Fruit fly (Drosophila melanogaster): ENCODE data around the gene CG6980.

CG6980 gene

DNA sequence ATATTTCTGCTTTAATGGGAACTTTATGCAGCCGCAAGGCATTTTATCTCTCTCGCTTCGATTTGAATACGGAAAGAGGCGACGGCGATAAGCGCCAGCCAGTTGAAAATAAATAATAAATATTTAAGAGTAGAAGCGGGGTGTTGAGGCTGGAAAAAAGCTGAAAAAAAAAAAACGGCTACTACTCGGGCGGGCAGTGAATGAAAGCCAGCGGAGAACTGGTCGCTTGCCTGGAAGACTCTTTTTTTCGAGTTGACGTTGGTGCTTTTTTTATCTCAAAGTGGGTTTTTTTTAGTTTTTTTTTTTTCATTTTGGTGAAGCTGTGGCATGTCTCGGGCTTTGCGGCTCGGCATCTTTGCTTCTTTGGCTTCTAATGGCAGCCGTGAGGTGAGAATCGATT lies 34.0 kb upstream of the CG6980 start:
- no peak for TF ChIP-seq CG9705 (GFP tag; optimal IDR thresholded peaks at IDR 0.05)
- no peak for TF ChIP-seq br (GFP tag; optimal IDR thresholded peaks at IDR 0.05)
- no peak for TF ChIP-seq Mio (GFP tag; optimal IDR thresholded peaks at IDR 0.05)
- TF ChIP-seq h (GFP tag; optimal IDR thresholded peaks at IDR 0.05), result no peak
- no peak for TF ChIP-seq Jra (GFP tag; optimal IDR thresholded peaks at IDR 0.05)
- no peak for TF ChIP-seq sv (GFP tag; optimal IDR thresholded peaks at IDR 0.05)
- TF ChIP-seq fru (GFP tag; optimal IDR thresholded peaks at IDR 0.05), result no peak
- no peak for TF ChIP-seq brk (GFP tag; optimal IDR thresholded peaks at IDR 0.05)
- TF ChIP-seq jim (GFP tag; optimal IDR thresholded peaks at IDR 0.05), result no peak
- no peak for TF ChIP-seq dsf (GFP tag; optimal IDR thresholded peaks at IDR 0.05; ENCODE audit: borderline replicate concordance)
- TF ChIP-seq psq (GFP tag; optimal IDR thresholded peaks at IDR 0.05), result no peak
- TF ChIP-seq CG32264 (GFP tag; optimal IDR thresholded peaks at IDR 0.05), result no peak
- no peak for TF ChIP-seq rgr (GFP tag; optimal IDR thresholded peaks at IDR 0.05)
- no peak for TF ChIP-seq Rel (GFP tag; optimal IDR thresholded peaks at IDR 0.05)
- no peak for TF ChIP-seq Rel (tag; optimal IDR thresholded peaks at IDR 0.05)
- TF ChIP-seq OdsH (GFP tag; optimal IDR thresholded peaks at IDR 0.05), result no peak
- TF ChIP-seq lola (GFP tag; optimal IDR thresholded peaks at IDR 0.05), result no peak
- TF ChIP-seq pan (optimal IDR thresholded peaks at IDR 0.05), result no peak
- TF ChIP-seq Sp1 (GFP tag; optimal IDR thresholded peaks at IDR 0.05), result no peak
- no peak for TF ChIP-seq Dif (GFP tag; optimal IDR thresholded peaks at IDR 0.05; ENCODE audit: partially characterized antibody)
- no peak for TF ChIP-seq Hr78 (GFP tag; optimal IDR thresholded peaks at IDR 0.05)

- TF ChIP-seq Jra (GFP tag; optimal IDR thresholded peaks at IDR 0.05), result no peak
- TF ChIP-seq fru (GFP tag; optimal IDR thresholded peaks at IDR 0.05), result no peak
- no peak for TF ChIP-seq Hr83 (GFP tag; optimal IDR thresholded peaks at IDR 0.05; ENCODE audit: poor library complexity, severe bottlenecking)
- TF ChIP-seq GATAd (GFP tag; optimal IDR thresholded peaks at IDR 0.05), result no peak
- TF ChIP-seq Rel (GFP tag; optimal IDR thresholded peaks at IDR 0.05), result no peak
- no peak for TF ChIP-seq Rel (tag; optimal IDR thresholded peaks at IDR 0.05)
- TF ChIP-seq Dif (GFP tag; optimal IDR thresholded peaks at IDR 0.05; ENCODE audit: partially characterized antibody), result no peak
- no peak for TF ChIP-seq foxo (GFP tag; optimal IDR thresholded peaks at IDR 0.05)
- TF ChIP-seq h (GFP tag; optimal IDR thresholded peaks at IDR 0.05), result no peak
- TF ChIP-seq dl (GFP tag; optimal IDR thresholded peaks at IDR 0.05; ENCODE audit: insufficient read depth in 1 of 2, partially characterized antibody in 2 of 2), result no peak
- no peak for TF ChIP-seq Hnf4 (GFP tag; optimal IDR thresholded peaks at IDR 0.05)
- no peak for TF ChIP-seq HLH106 (tag; optimal IDR thresholded peaks at IDR 0.05)
- TF ChIP-seq CG32264 (GFP tag; optimal IDR thresholded peaks at IDR 0.05), result no peak
- TF ChIP-seq Myc (optimal IDR thresholded peaks at IDR 0.05), result no peak
- no peak for TF ChIP-seq Abd-B (GFP tag; optimal IDR thresholded peaks at IDR 0.05)
- no peak for TF ChIP-seq tai (GFP tag; optimal IDR thresholded peaks at IDR 0.05)
Measured at dm6 chr3R:24777101-24777500, 30.3 kb upstream of the CG6980 start.

- TF ChIP-seq Hr78 (GFP tag; optimal IDR thresholded peaks at IDR 0.05), result no peak
- TF ChIP-seq ey (GFP tag; optimal IDR thresholded peaks at IDR 0.05), result no peak
- no peak for TF ChIP-seq dmrt93B (GFP tag; optimal IDR thresholded peaks at IDR 0.05)
- TF ChIP-seq foxo (GFP tag; optimal IDR thresholded peaks at IDR 0.05), result no peak
- no peak for TF ChIP-seq tai (GFP tag; optimal IDR thresholded peaks at IDR 0.05)
- TF ChIP-seq CG9705 (GFP tag; optimal IDR thresholded peaks at IDR 0.05), result no peak
Measured at dm6 chr3R:24778218-24778739, 29.1 kb upstream of the CG6980 start.

- TF ChIP-seq fru (GFP tag; optimal IDR thresholded peaks at IDR 0.05), result peak; percentile 47
- peak; percentile 90 for TF ChIP-seq dmrt93B (GFP tag; optimal IDR thresholded peaks at IDR 0.05)
- no peak for TF ChIP-seq dsf (GFP tag; optimal IDR thresholded peaks at IDR 0.05; ENCODE audit: borderline replicate concordance)
- TF ChIP-seq Dfd (GFP tag; optimal IDR thresholded peaks at IDR 0.05), result no peak
- TF ChIP-seq Hr83 (GFP tag; optimal IDR thresholded peaks at IDR 0.05; ENCODE audit: poor library complexity, severe bottlenecking), result peak; percentile 34
- peak; percentile 57 for TF ChIP-seq psq (GFP tag; optimal IDR thresholded peaks at IDR 0.05)
- TF ChIP-seq pan (optimal IDR thresholded peaks at IDR 0.05), result no peak
- TF ChIP-seq OdsH (GFP tag; optimal IDR thresholded peaks at IDR 0.05), result peak; percentile 54
- TF ChIP-seq h (GFP tag; optimal IDR thresholded peaks at IDR 0.05), result peak; percentile 71
- TF ChIP-seq tai (GFP tag; optimal IDR thresholded peaks at IDR 0.05), result no peak
- TF ChIP-seq jim (GFP tag; optimal IDR thresholded peaks at IDR 0.05), result no peak
- peak; percentile 27 for TF ChIP-seq CG32264 (GFP tag; optimal IDR thresholded peaks at IDR 0.05)
- no peak for TF ChIP-seq Vsx2 (GFP tag; optimal IDR thresholded peaks at IDR 0.05; ENCODE audit: partially characterized antibody)
- TF ChIP-seq ey (GFP tag; optimal IDR thresholded peaks at IDR 0.05), result peak; percentile 28
- TF ChIP-seq CG9705 (GFP tag; optimal IDR thresholded peaks at IDR 0.05), result peak; percentile 79
- TF ChIP-seq usp (GFP tag; optimal IDR thresholded peaks at IDR 0.05), result no peak
- no peak for TF ChIP-seq Mio (GFP tag; optimal IDR thresholded peaks at IDR 0.05)
- TF ChIP-seq Abd-B (GFP tag; optimal IDR thresholded peaks at IDR 0.05), result no peak
- TF ChIP-seq br (GFP tag; optimal IDR thresholded peaks at IDR 0.05), result peak; percentile 49
- TF ChIP-seq foxo (GFP tag; optimal IDR thresholded peaks at IDR 0.05), result peak in 1 of 2 experiments; percentile 47
- TF ChIP-seq Hnf4 (GFP tag; optimal IDR thresholded peaks at IDR 0.05), result no peak
- peak; percentile 67 for TF ChIP-seq Sp1 (GFP tag; optimal IDR thresholded peaks at IDR 0.05)
- peak; percentile 45 for TF ChIP-seq sage (GFP tag; optimal IDR thresholded peaks at IDR 0.05)
- peak; percentile 76 for TF ChIP-seq sv (GFP tag; optimal IDR thresholded peaks at IDR 0.05)
- no peak for TF ChIP-seq dl (GFP tag; optimal IDR thresholded peaks at IDR 0.05; ENCODE audit: insufficient read depth in 1 of 2, partially characterized antibody in 2 of 2)
- TF ChIP-seq Myc (optimal IDR thresholded peaks at IDR 0.05), result no peak
- TF ChIP-seq CrebA (GFP tag; optimal IDR thresholded peaks at IDR 0.05; ENCODE audit: borderline replicate concordance), result no peak
- TF ChIP-seq Jra (GFP tag; optimal IDR thresholded peaks at IDR 0.05), result no peak
- TF ChIP-seq HLH106 (tag; optimal IDR thresholded peaks at IDR 0.05), result peak; percentile 66
- no peak for TF ChIP-seq Dif (GFP tag; optimal IDR thresholded peaks at IDR 0.05; ENCODE audit: partially characterized antibody)
- no peak for TF ChIP-seq woc (GFP tag; optimal IDR thresholded peaks at IDR 0.05)
- TF ChIP-seq rgr (GFP tag; optimal IDR thresholded peaks at IDR 0.05), result peak; percentile 87
- TF ChIP-seq Rel (GFP tag; optimal IDR thresholded peaks at IDR 0.05), result no peak
- peak; percentile 5 for TF ChIP-seq Rel (tag; optimal IDR thresholded peaks at IDR 0.05)
Measured at dm6 chr3R:24787042-24787565, 20.3 kb upstream of the CG6980 start, which contains the start of gene CG5805. TSS of gene CG5805 (minus strand) at chr3R:24787421.
